Fruit fly (Drosophila melanogaster) whole organism, embryonic: Measurements from ENCODE around the gene Irp-1B.

Experiments used
- ATbp ChIP-seq: fragments of 200-800 bp; sonication (Bioruptor generic); optimal IDR thresholded peaks from 2 replicates; lab custom pipeline; 2017; ENCODE audit warnings: missing biosample characterization, mild to moderate bottlenecking, missing genetic modification characterization, missing genetic modification reagents
- Atf6 ChIP-seq: fragments of 200-800 bp; sonication (Bioruptor generic); IDR thresholded peaks from 2 replicates; pipeline ENCODE4 v1.3.6; 2022; ENCODE audit warnings: missing biosample characterization, missing genetic modification characterization
- CG11398 ChIP-seq: fragments of 200-800 bp; sonication (Bioruptor generic); optimal IDR thresholded peaks from 2 replicates; lab custom pipeline; 2016; ENCODE audit warnings: missing biosample characterization, missing genetic modification characterization
- CG12769 ChIP-seq: fragments of 200-800 bp; sonication (Bioruptor generic); optimal IDR thresholded peaks from 2 replicates; lab custom pipeline; 2019; ENCODE audit warnings: missing biosample characterization, mild to moderate bottlenecking, missing genetic modification characterization, moderate library complexity
- CG13123 ChIP-seq: fragments of 200-800 bp; sonication (Bioruptor generic); optimal IDR thresholded peaks from 2 replicates; lab custom pipeline; 2016; ENCODE audit warnings: missing biosample characterization, missing genetic modification characterization
- CG18619 ChIP-seq: fragments of 200-800 bp; sonication (Bioruptor generic); optimal IDR thresholded peaks from 3 replicates; lab custom pipeline; 2017; ENCODE audit warnings: missing biosample characterization, mild to moderate bottlenecking, missing genetic modification characterization
- CG3281 ChIP-seq: fragments of 200-800 bp; sonication (Bioruptor generic); optimal IDR thresholded peaks from 3 replicates; lab custom pipeline; 2017; ENCODE audit warnings: missing biosample characterization, mild to moderate bottlenecking, missing genetic modification characterization
- CG34224 ChIP-seq: fragments of 200-800 bp; sonication (Bioruptor generic); IDR thresholded peaks from 3 replicates; pipeline ENCODE4 v1.3.6; 2022; ENCODE audit warnings: missing biosample characterization, missing genetic modification characterization; ENCODE audit not compliant: partially characterized antibody
- CG34376 ChIP-seq: fragments of 200-800 bp; sonication (Bioruptor generic); optimal IDR thresholded peaks from 2 replicates; lab custom pipeline; 2018; ENCODE audit warnings: missing biosample characterization, mild to moderate bottlenecking, missing genetic modification characterization
- CG7357 ChIP-seq: fragments of 200-800 bp; sonication (Bioruptor generic); IDR thresholded peaks from 3 replicates; pipeline ENCODE4 v1.3.6; 2022; ENCODE audit warnings: missing biosample characterization, missing genetic modification characterization
- CG7745 ChIP-seq: fragments of 200-800 bp; sonication (Bioruptor generic); optimal IDR thresholded peaks from 2 replicates; lab custom pipeline; 2018; ENCODE audit warnings: missing biosample characterization, mild to moderate bottlenecking, missing genetic modification characterization, moderate library complexity
- CG8281 ChIP-seq: fragments of 200-800 bp; sonication (Bioruptor generic); optimal IDR thresholded peaks from 2 replicates; lab custom pipeline; 2018; ENCODE audit warnings: missing biosample characterization, mild to moderate bottlenecking, missing genetic modification characterization, moderate library complexity
- Deaf1 ChIP-seq: fragments of 200-800 bp; optimal IDR thresholded peaks from 3 replicates; lab custom pipeline; 2019; ENCODE audit warnings: missing biosample characterization, mild to moderate bottlenecking, missing genetic modification characterization, moderate library complexity
- E2f1 ChIP-seq: fragments of 200-800 bp; sonication (Bioruptor generic); IDR thresholded peaks from 2 replicates; pipeline ENCODE4 v1.3.6; 2022; ENCODE audit warnings: missing biosample characterization, missing genetic modification characterization
- Ets97D ChIP-seq: fragments of 200-800 bp; sonication (Bioruptor generic); optimal IDR thresholded peaks from 3 replicates; lab custom pipeline; 2016; ENCODE audit warnings: missing biosample characterization, missing genetic modification characterization
- Fer1 ChIP-seq: fragments of 200-800 bp; sonication (Bioruptor generic); optimal IDR thresholded peaks from 2 replicates; lab custom pipeline; 2017; ENCODE audit warnings: missing biosample characterization, mild to moderate bottlenecking, missing genetic modification characterization
- Hr78 ChIP-seq, 2 experiments: fragments of 200-800 bp in 1 of 2; fragments of >200 bp in 1 of 2; sonication (Bioruptor generic) in 1 of 2; optimal IDR thresholded peaks; 2 replicates each; lab custom pipeline; 2017 to 2019; ENCODE audit warnings: missing biosample characterization in 2 of 2, missing genetic modification characterization in 2 of 2, mild to moderate bottlenecking in 1 of 2, moderate library complexity in 1 of 2
- Hsf ChIP-seq: fragments of 200-800 bp; sonication (Bioruptor generic); optimal IDR thresholded peaks from 3 replicates; lab custom pipeline; 2016; ENCODE audit warnings: missing biosample characterization, missing genetic modification characterization
- Jarid2 ChIP-seq: fragments of 200-800 bp; sonication (Bioruptor generic); optimal IDR thresholded peaks from 3 replicates; lab custom pipeline; 2017; ENCODE audit warnings: mild to moderate bottlenecking, missing biosample characterization, missing genetic modification reagents, missing genetic modification characterization
- Oli ChIP-seq: fragments of 200-800 bp; sonication (Bioruptor generic); optimal IDR thresholded peaks from 2 replicates; lab custom pipeline; 2018; ENCODE audit warnings: missing biosample characterization, mild to moderate bottlenecking, missing genetic modification characterization, moderate library complexity
- Opbp ChIP-seq: fragments of 200-800 bp; sonication (Bioruptor generic); IDR thresholded peaks from 3 replicates; pipeline ENCODE4 v1.3.6; 2022; ENCODE audit warnings: missing biosample characterization, missing genetic modification characterization; ENCODE audit not compliant: partially characterized antibody
- Ptx1 ChIP-seq: fragments of 200-800 bp; sonication (Bioruptor generic); IDR thresholded peaks from 2 replicates; pipeline ENCODE4 v1.3.6; 2022; ENCODE audit warnings: missing biosample characterization, missing genetic modification characterization
- Scr ChIP-seq: fragments of 200-800 bp; sonication (Bioruptor generic); IDR thresholded peaks from 2 replicates; pipeline ENCODE4 v1.3.6; 2022; ENCODE audit warnings: missing biosample characterization, missing genetic modification characterization; ENCODE audit not compliant: partially characterized antibody
- ac ChIP-seq: fragments of 200-800 bp; sonication (Bioruptor generic); optimal IDR thresholded peaks from 3 replicates; lab custom pipeline; 2017; ENCODE audit warnings: missing biosample characterization, mild to moderate bottlenecking, missing genetic modification characterization
- chinmo ChIP-seq: fragments of 200-800 bp; sonication (Bioruptor generic); IDR thresholded peaks from 4 replicates; pipeline ENCODE4 v1.3.6; 2022; ENCODE audit warnings: missing biosample characterization, missing genetic modification characterization; ENCODE audit not compliant: partially characterized antibody
- cwo ChIP-seq: fragments of 200-800 bp; sonication (Bioruptor generic); optimal IDR thresholded peaks from 3 replicates; lab custom pipeline; 2017; ENCODE audit warnings: missing biosample characterization, missing genetic modification characterization, mild to moderate bottlenecking, moderate library complexity, missing genetic modification reagents
- da ChIP-seq: fragments of 200-800 bp; sonication (Bioruptor generic); optimal IDR thresholded peaks from 2 replicates; lab custom pipeline; 2016; ENCODE audit warnings: missing biosample characterization, missing genetic modification characterization
- en ChIP-seq: fragments of 200-800 bp; sonication (Bioruptor generic); optimal IDR thresholded peaks from 2 replicates; lab custom pipeline; 2016; ENCODE audit warnings: missing biosample characterization, missing genetic modification characterization
- ewg ChIP-seq: fragments of 200-800 bp; sonication (Bioruptor generic); optimal IDR thresholded peaks from 3 replicates; lab custom pipeline; 2017; ENCODE audit warnings: mild to moderate bottlenecking, missing biosample characterization, missing genetic modification reagents, missing genetic modification characterization
- gce ChIP-seq: fragments of 200-800 bp; sonication (Bioruptor generic); IDR thresholded peaks from 3 replicates; pipeline ENCODE4 v1.3.6; 2022; ENCODE audit warnings: missing biosample characterization, missing genetic modification characterization
- gcm ChIP-seq: fragments of 200-800 bp; sonication (Bioruptor generic); optimal IDR thresholded peaks from 2 replicates; lab custom pipeline; 2019; ENCODE audit warnings: missing biosample characterization, mild to moderate bottlenecking, missing genetic modification characterization, moderate library complexity
- gsb-n ChIP-seq: fragments of 200-800 bp; sonication (Bioruptor generic); optimal IDR thresholded peaks from 3 replicates; lab custom pipeline; 2018; ENCODE audit warnings: missing biosample characterization, mild to moderate bottlenecking, missing genetic modification characterization
- hbn ChIP-seq: fragments of 200-800 bp; sonication (Bioruptor generic); IDR thresholded peaks from 2 replicates; pipeline ENCODE4 v1.3.6; 2022; ENCODE audit warnings: missing biosample characterization, missing genetic modification characterization; ENCODE audit not compliant: partially characterized antibody
- hth ChIP-seq: fragments of >200 bp; optimal IDR thresholded peaks from 2 replicates; lab custom pipeline; 2017; ENCODE audit warnings: inconsistent platforms
- ind ChIP-seq: fragments of 200-800 bp; sonication (Bioruptor generic); optimal IDR thresholded peaks from 3 replicates; lab custom pipeline; 2016; ENCODE audit warnings: missing biosample characterization, missing genetic modification characterization
- kah ChIP-seq: fragments of 200-800 bp; sonication (Bioruptor generic); optimal IDR thresholded peaks from 2 replicates; lab custom pipeline; 2018; ENCODE audit warnings: missing biosample characterization, mild to moderate bottlenecking, missing genetic modification characterization
- lab ChIP-seq: fragments of 200-800 bp; sonication (Bioruptor generic); optimal IDR thresholded peaks from 3 replicates; lab custom pipeline; 2017; ENCODE audit warnings: missing biosample characterization, missing genetic modification characterization, mild to moderate bottlenecking, moderate library complexity, missing genetic modification reagents
- nau ChIP-seq: fragments of 200-800 bp; sonication (Bioruptor generic); optimal IDR thresholded peaks from 3 replicates; lab custom pipeline; 2017; ENCODE audit warnings: missing biosample characterization, mild to moderate bottlenecking, missing genetic modification characterization, missing genetic modification reagents
- nmo ChIP-seq: fragments of 200-800 bp; sonication (Bioruptor generic); optimal IDR thresholded peaks from 2 replicates; lab custom pipeline; 2018; ENCODE audit warnings: missing biosample characterization, mild to moderate bottlenecking, missing genetic modification characterization, moderate library complexity
- pita ChIP-seq: fragments of 200-800 bp; sonication (Bioruptor generic); optimal IDR thresholded peaks from 2 replicates; lab custom pipeline; 2017; ENCODE audit warnings: missing biosample characterization, mild to moderate bottlenecking, missing genetic modification characterization
- pum ChIP-seq: fragments of 200-800 bp; sonication (Bioruptor generic); optimal IDR thresholded peaks from 2 replicates; lab custom pipeline; 2016; ENCODE audit warnings: missing biosample characterization, missing genetic modification characterization
- repo ChIP-seq: fragments of 200-800 bp; sonication (Bioruptor generic); optimal IDR thresholded peaks from 2 replicates; lab custom pipeline; 2016; ENCODE audit warnings: missing biosample characterization, missing genetic modification characterization
- run ChIP-seq: fragments of 200-800 bp; sonication (Bioruptor generic); optimal IDR thresholded peaks from 3 replicates; lab custom pipeline; 2018; ENCODE audit warnings: missing biosample characterization, mild to moderate bottlenecking, missing genetic modification characterization
- sd ChIP-seq: fragments of 200-800 bp; sonication (Bioruptor generic); optimal IDR thresholded peaks from 3 replicates; lab custom pipeline; 2018; ENCODE audit warnings: missing biosample characterization, mild to moderate bottlenecking, missing genetic modification characterization, moderate library complexity
- sens ChIP-seq: fragments of 200-800 bp; sonication (Bioruptor generic); peaks from one replicate; lab custom pipeline; 2016; ENCODE audit warnings: missing biosample characterization, missing genetic modification characterization
- slbo ChIP-seq: fragments of 200-800 bp; sonication (Bioruptor generic); IDR thresholded peaks from 2 replicates; pipeline ENCODE4 v1.3.6; 2022; ENCODE audit warnings: missing biosample characterization, missing genetic modification characterization
- stwl ChIP-seq: fragments of 200-800 bp; sonication (Bioruptor generic); optimal IDR thresholded peaks from 3 replicates; lab custom pipeline; 2018; ENCODE audit warnings: missing biosample characterization, mild to moderate bottlenecking, missing genetic modification characterization, moderate library complexity
- tap ChIP-seq: fragments of 200-800 bp; optimal IDR thresholded peaks from 3 replicates; lab custom pipeline; 2019; ENCODE audit warnings: missing biosample characterization, mild to moderate bottlenecking, missing genetic modification characterization, moderate library complexity
- unpg ChIP-seq: fragments of 200-800 bp; sonication (Bioruptor generic); optimal IDR thresholded peaks from 3 replicates; lab custom pipeline; 2018; ENCODE audit warnings: missing biosample characterization, mild to moderate bottlenecking, missing genetic modification characterization, moderate library complexity
- yki ChIP-seq: fragments of >200 bp; optimal IDR thresholded peaks from 3 replicates; lab custom pipeline; 2018

Gene Irp-1B

dm6 chr3R:10391863-10392538 lies 20.7 kb downstream of the Irp-1B start (continued):
- no peak for TF ChIP-seq repo (GFP tag; lab: Kevin White, UChicago)
- TF ChIP-seq yki (lab: Kevin White, UChicago) = no peak
- TF ChIP-seq hbn (GFP tag; lab: Robert Waterston, UW) = no peak
- no peak for TF ChIP-seq ind (GFP tag; lab: Kevin White, UChicago)
- no peak for TF ChIP-seq CG11398 (GFP tag; lab: Kevin White, UChicago)
- no peak for TF ChIP-seq Hsf (GFP tag; lab: Kevin White, UChicago)
- no peak for TF ChIP-seq hth
- no peak for TF ChIP-seq run (tag; lab: Kevin White, UChicago)
- peak; percentile 14 for TF ChIP-seq CG12769 (tag; lab: Kevin White, UChicago)
- 0 out of 2 replicates have a peak, but pooled peaks have one; percentile 22 for TF ChIP-seq Atf6 (GFP tag; lab: Robert Waterston, UW)
- TF ChIP-seq ac (GFP tag; lab: Kevin White, UChicago) = no peak
- no peak for TF ChIP-seq sens
- TF ChIP-seq Scr = no peak
- TF ChIP-seq da (GFP tag; lab: Kevin White, UChicago) = no peak
- no peak for TF ChIP-seq Fer1 (GFP tag; lab: Kevin White, UChicago)
- TF ChIP-seq gsb-n (tag; lab: Kevin White, UChicago) = peak; percentile 29
- no peak for TF ChIP-seq Ptx1 (GFP tag; lab: Robert Waterston, UW)
- TF ChIP-seq tap (tag; lab: Kevin White, UChicago) = no peak
- peak; percentile 64 for TF ChIP-seq sd
- peak; percentile 54 for TF ChIP-seq Deaf1 (tag; lab: Kevin White, UChicago)
- no peak for TF ChIP-seq CG13123 (GFP tag; lab: Kevin White, UChicago)
- no peak for TF ChIP-seq E2f1 (GFP tag; lab: Robert Waterston, UW)
- TF ChIP-seq lab (GFP tag; lab: Kevin White, UChicago) = no peak
- no peak for TF ChIP-seq CG3281
- no peak for TF ChIP-seq nmo (GFP tag; lab: Kevin White, UChicago)
- no peak for TF ChIP-seq ATbp
- TF ChIP-seq pita = no peak
- no peak for TF ChIP-seq Jarid2
- TF ChIP-seq Hr78 (GFP tag; optimal IDR thresholded peaks at IDR 0.05; lab: Kevin White, UChicago) = peak in 1 of 2 experiments; percentile 43
- TF ChIP-seq pum (GFP tag; lab: Kevin White, UChicago) = no peak
- TF ChIP-seq ewg = no peak
- no peak for TF ChIP-seq stwl (tag; lab: Kevin White, UChicago)
- no peak for TF ChIP-seq unpg
- TF ChIP-seq CG7357 (GFP tag; lab: Robert Waterston, UW) = no peak
- no peak for TF ChIP-seq CG34224 (GFP tag; lab: Robert Waterston, UW)
- TF ChIP-seq gcm (GFP tag; lab: Kevin White, UChicago) = peak; percentile 72
- TF ChIP-seq Opbp (GFP tag; lab: Robert Waterston, UW) = no peak
- no peak for TF ChIP-seq nau (GFP tag; lab: Kevin White, UChicago)
- TF ChIP-seq kah (GFP tag; lab: Kevin White, UChicago) = no peak
- TF ChIP-seq Oli (tag; lab: Kevin White, UChicago) = no peak
- TF ChIP-seq slbo (GFP tag; lab: Robert Waterston, UW) = no peak
- TF ChIP-seq CG8281 (tag; lab: Kevin White, UChicago) = no peak
- no peak for TF ChIP-seq CG7745 (tag; lab: Kevin White, UChicago)
- peak; percentile 95 for TF ChIP-seq cwo (GFP tag; lab: Kevin White, UChicago)
- TF ChIP-seq en = no peak
- TF ChIP-seq CG34376 = no peak
- no peak for TF ChIP-seq Ets97D (GFP tag; lab: Kevin White, UChicago)
- TF ChIP-seq gce (GFP tag; lab: Robert Waterston, UW) = no peak
- peak; percentile 44; the same call in 1 of the 4 replicates for TF ChIP-seq chinmo (GFP tag; lab: Robert Waterston, UW)
- no peak for TF ChIP-seq CG18619 (GFP tag; lab: Kevin White, UChicago)
